Worm (Caenorhabditis elegans) whole organism, L4 larva: ENCODE measurements around the gene C13A10.1.

Experiments used
- F26F4.8 ChIP-seq: fragments of 200-800 bp; sonication (Bioruptor generic); conservative IDR thresholded peaks from 2 replicates; pipeline ENCODE4 v1.3.6; 2022; ENCODE audit warnings: missing genetic modification characterization, missing compliant biosample characterization
- F37D6.2 ChIP-seq: sonication (generic microtip); optimal IDR thresholded peaks from 2 replicates; lab custom pipeline; 2016; ENCODE audit warnings: mild to moderate bottlenecking, missing genetic modification characterization, missing compliant biosample characterization
- T26A8.4 ChIP-seq: fragments of 200-800 bp; sonication (Bioruptor generic); IDR thresholded peaks from 2 replicates; pipeline ENCODE4 v1.3.6; 2022; ENCODE audit warnings: missing genetic modification characterization, missing compliant biosample characterization
- Y75B8A.6 ChIP-seq: fragments of 200-800 bp; sonication (Bioruptor generic); IDR thresholded peaks from 2 replicates; pipeline ENCODE4 v1.3.6; 2022; ENCODE audit warnings: missing genetic modification reagents, missing genetic modification characterization, missing compliant biosample characterization
- ZK546.5 ChIP-seq, 2 experiments: sonication (generic microtip); optimal IDR thresholded peaks; 2 replicates each; lab custom pipeline; 2017; ENCODE audit warnings: missing biosample characterization in 2 of 2, missing genetic modification characterization in 2 of 2
- aha-1 ChIP-seq: fragments of 150-350 bp; peaks from one replicate; lab custom pipeline; 2014; ENCODE audit warnings: missing biosample characterization, missing genetic modification characterization
- aly-2 ChIP-seq: sonication (generic microtip); optimal IDR thresholded peaks from 2 replicates; lab custom pipeline; 2018; ENCODE audit warnings: missing biosample characterization, missing genetic modification characterization
- arid-1 ChIP-seq: fragments of 200-800 bp; sonication (Bioruptor generic); conservative IDR thresholded peaks from 2 replicates; pipeline ENCODE4 v1.3.6; 2022; ENCODE audit warnings: missing genetic modification reagents, missing genetic modification characterization, missing compliant biosample characterization
- ceh-28 ChIP-seq: fragments of 150-350 bp; optimal IDR thresholded peaks from 2 replicates; lab custom pipeline; 2014; ENCODE audit warnings: missing biosample characterization, missing genetic modification reagents, missing genetic modification characterization
- ces-1 ChIP-seq: fragments of 150-350 bp; sonication (generic microtip); optimal IDR thresholded peaks from 4 replicates; lab custom pipeline; 2014; ENCODE audit warnings: missing biosample characterization, missing genetic modification reagents, missing genetic modification characterization
- ctbp-1 ChIP-seq: fragments of 200-800 bp; sonication (Bioruptor generic); IDR thresholded peaks from 2 replicates; pipeline ENCODE4 v1.3.6; 2022; ENCODE audit warnings: missing genetic modification reagents, missing genetic modification characterization, missing compliant biosample characterization
- daf-19 ChIP-seq: fragments of 200-800 bp; sonication (Bioruptor generic); conservative IDR thresholded peaks from 2 replicates; pipeline ENCODE4 v1.3.6; 2022; ENCODE audit warnings: missing genetic modification characterization, missing compliant biosample characterization
- duxl-1 ChIP-seq: sonication (generic microtip); optimal IDR thresholded peaks from 2 replicates; lab custom pipeline; 2016; ENCODE audit warnings: mild to moderate bottlenecking, missing genetic modification characterization, moderate library complexity, missing compliant biosample characterization; ENCODE audit not compliant: poor library complexity
- egl-43 ChIP-seq: fragments of 200-800 bp; sonication (Bioruptor generic); IDR thresholded peaks from 2 replicates; pipeline ENCODE4 v1.3.6; 2022; ENCODE audit warnings: missing genetic modification reagents, missing genetic modification characterization, missing compliant biosample characterization
- hlh-11 ChIP-seq: fragments of 200-800 bp; sonication (Bioruptor generic); optimal IDR thresholded peaks from 2 replicates; lab custom pipeline; 2018; ENCODE audit warnings: mild to moderate bottlenecking, missing genetic modification characterization, missing compliant biosample characterization
- hmg-1.1 ChIP-seq: fragments of 200-800 bp; sonication (Bioruptor generic); IDR thresholded peaks from 2 replicates; pipeline ENCODE4 v1.3.6; 2022; ENCODE audit warnings: missing genetic modification reagents, missing genetic modification characterization, missing compliant biosample characterization
- lin-1 ChIP-seq: fragments of 200-800 bp; sonication (Bioruptor generic); IDR thresholded peaks from 2 replicates; pipeline ENCODE4 v1.3.6; 2022; ENCODE audit warnings: missing genetic modification reagents, missing genetic modification characterization, missing compliant biosample characterization
- lin-13 ChIP-seq: fragments of 150-350 bp; optimal IDR thresholded peaks from 2 replicates; lab custom pipeline; 2014; ENCODE audit warnings: missing biosample characterization, missing genetic modification reagents, missing genetic modification characterization
- lin-39 ChIP-seq: fragments of 150-350 bp; optimal IDR thresholded peaks from 2 replicates; lab custom pipeline; 2014; ENCODE audit warnings: missing biosample characterization, missing genetic modification reagents, missing genetic modification characterization
- madf-5 ChIP-seq, 2 experiments: fragments of 200-800 bp; sonication (Bioruptor generic); IDR thresholded peaks; 2 replicates each; pipeline ENCODE4 v1.3.6; 2022; ENCODE audit warnings: missing compliant biosample characterization in 2 of 2, missing genetic modification characterization in 2 of 2
- madf-9 ChIP-seq: fragments of 200-800 bp; sonication (Bioruptor generic); conservative IDR thresholded peaks from 2 replicates; pipeline ENCODE4 v1.3.6; 2022; ENCODE audit warnings: missing genetic modification reagents, missing genetic modification characterization, missing compliant biosample characterization
- mxl-3 ChIP-seq: fragments of 200-800 bp; sonication (Bioruptor generic); optimal IDR thresholded peaks from 2 replicates; lab custom pipeline; 2018; ENCODE audit warnings: mild to moderate bottlenecking, missing genetic modification characterization, missing compliant biosample characterization
- nhr-102 ChIP-seq: sonication (generic microtip); optimal IDR thresholded peaks from 2 replicates; lab custom pipeline; 2016; ENCODE audit warnings: mild to moderate bottlenecking, missing genetic modification characterization, moderate library complexity, missing compliant biosample characterization
- nhr-237 ChIP-seq: sonication (generic microtip); optimal IDR thresholded peaks from 2 replicates; lab custom pipeline; 2017; ENCODE audit warnings: missing biosample characterization, missing genetic modification characterization
- nhr-41 ChIP-seq: fragments of 200-800 bp; sonication (Bioruptor generic); IDR thresholded peaks from 2 replicates; pipeline ENCODE4 v1.3.6; 2022; ENCODE audit warnings: missing genetic modification reagents, missing genetic modification characterization, missing compliant biosample characterization
- nhr-6 ChIP-seq: fragments of 150-350 bp; optimal IDR thresholded peaks from 2 replicates; lab custom pipeline; 2014; ENCODE audit warnings: missing biosample characterization, missing genetic modification characterization
- pha-4 ChIP-seq, 2 experiments: fragments of 150-350 bp in 1 of 2; fragments of 200-800 bp in 1 of 2; sonication (Bioruptor generic) in 1 of 2; IDR thresholded peaks in 1 of 2; optimal IDR thresholded peaks in 1 of 2; 2 replicates each; pipeline versions ENCODE4 v1.3.6 to Lab custom; 2014 to 2022; ENCODE audit warnings: missing genetic modification characterization in 2 of 2, missing genetic modification reagents in 2 of 2, missing biosample characterization in 1 of 2, missing compliant biosample characterization in 1 of 2
- php-3 ChIP-seq: fragments of 200-800 bp; sonication (Bioruptor generic); IDR thresholded peaks from 2 replicates; pipeline ENCODE4 v1.3.6; 2022; ENCODE audit warnings: missing genetic modification reagents, missing genetic modification characterization, missing compliant biosample characterization
- pqm-1 ChIP-seq: sonication (generic microtip); optimal IDR thresholded peaks from 2 replicates; lab custom pipeline; 2017; ENCODE audit warnings: missing biosample characterization, missing genetic modification characterization
- spr-1 ChIP-seq: sonication (generic microtip); optimal IDR thresholded peaks from 2 replicates; lab custom pipeline; 2016; ENCODE audit warnings: mild to moderate bottlenecking, missing genetic modification characterization, missing compliant biosample characterization
- unc-130 ChIP-seq: sonication (generic microtip); optimal IDR thresholded peaks from 2 replicates; lab custom pipeline; 2016; ENCODE audit warnings: missing genetic modification reagents, missing genetic modification characterization, missing compliant biosample characterization
- unc-39 ChIP-seq: sonication (generic microtip); optimal IDR thresholded peaks from 2 replicates; lab custom pipeline; 2017; ENCODE audit warnings: missing biosample characterization, missing genetic modification characterization
- unc-62 ChIP-seq, 3 experiments: fragments of 150-350 bp in 1 of 3; sonication (generic microtip); optimal IDR thresholded peaks in 2 of 3; peaks in 1 of 3; 1 replicate in 1 of 3; 2 replicates in 2 of 3; lab custom pipeline; 2014 to 2017; ENCODE audit warnings: missing biosample characterization in 3 of 3, missing genetic modification characterization in 3 of 3, missing genetic modification reagents in 3 of 3, missing genotype in 1 of 3
- zfp-3 ChIP-seq: fragments of 200-800 bp; sonication (Bioruptor generic); conservative IDR thresholded peaks from 2 replicates; pipeline ENCODE4 v1.3.6; 2022; ENCODE audit warnings: missing genetic modification reagents, missing genetic modification characterization, missing compliant biosample characterization

The C13A10.1 gene

DNA sequence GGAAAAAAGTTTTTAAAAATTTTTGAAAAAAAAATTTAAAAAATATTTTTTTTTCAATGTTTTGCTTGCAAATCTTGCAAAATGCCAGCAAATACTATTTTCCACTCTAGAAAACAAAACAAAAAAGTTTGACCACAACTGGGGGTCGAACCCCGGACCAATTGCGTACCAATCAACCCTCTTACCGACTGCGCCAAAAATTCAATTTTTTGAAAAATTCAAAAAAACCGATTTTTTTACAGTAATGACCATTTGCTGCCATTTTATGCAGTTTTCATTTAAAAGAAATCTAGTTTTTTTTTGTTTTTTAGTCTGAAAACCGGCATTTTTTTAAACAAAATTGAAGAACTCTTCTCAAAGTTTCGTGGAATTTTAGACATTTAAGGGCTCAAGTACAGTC, 7.0 kb upstream of the C13A10.1 start:
- TF ChIP-seq pqm-1 (tag; lab: Kevin White, UChicago) (no peak), ctbp-1 (GFP tag; lab: Robert Waterston, UW) (no peak), spr-1 (no peak), hlh-11 (tag; lab: Kevin White, UChicago) (no peak), lin-1 (GFP tag; lab: Robert Waterston, UW) (no peak), duxl-1 (no peak)
- TF ChIP-seq, all 104 proteins: peak for 0

DNA sequence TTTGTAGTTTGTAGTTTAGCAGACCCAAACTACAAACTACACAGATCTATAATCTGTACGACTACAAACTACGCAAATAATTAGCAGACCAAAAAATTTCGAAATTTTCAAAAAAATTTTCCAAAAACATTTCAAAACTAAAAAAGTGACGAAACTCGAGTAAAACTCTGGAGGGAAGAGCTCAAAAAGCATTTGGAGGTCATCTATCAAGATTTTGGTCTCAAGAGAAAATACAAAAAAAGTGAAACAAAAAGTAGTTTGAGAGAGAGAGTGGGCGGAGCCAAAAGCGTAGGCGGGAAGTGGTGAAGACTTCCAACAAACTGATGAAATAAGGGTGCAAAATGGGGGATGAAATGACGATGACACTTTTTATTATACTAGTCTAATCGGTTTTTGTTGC, 4.8 kb upstream of the C13A10.1 start:
- no peak for TF ChIP-seq pha-4 (GFP tag; IDR thresholded peaks at IDR 0.05; lab: Robert Waterston, UW)
- no peak for TF ChIP-seq pha-4 (tag; optimal IDR thresholded peaks at IDR 0.05; lab: Kevin White, UChicago)
- peak in 1 of 2 experiments; percentile 85 for TF ChIP-seq unc-62 (GFP tag; optimal IDR thresholded peaks at IDR 0.05 in 1 of 2; lab: Kevin White, UChicago)
- TF ChIP-seq unc-62 (tag; optimal IDR thresholded peaks at IDR 0.05; lab: Kevin White, UChicago): no peak
- TF ChIP-seq nhr-102 (tag; lab: Kevin White, UChicago): no peak
- TF ChIP-seq hmg-1.1 (GFP tag; lab: Robert Waterston, UW): 0 out of 2 replicates have a peak, but pooled peaks have one; percentile 33
- no peak for TF ChIP-seq F37D6.2 (tag; lab: Kevin White, UChicago)
- TF ChIP-seq aha-1 (tag; lab: Kevin White, UChicago): peak; percentile 18

DNA sequence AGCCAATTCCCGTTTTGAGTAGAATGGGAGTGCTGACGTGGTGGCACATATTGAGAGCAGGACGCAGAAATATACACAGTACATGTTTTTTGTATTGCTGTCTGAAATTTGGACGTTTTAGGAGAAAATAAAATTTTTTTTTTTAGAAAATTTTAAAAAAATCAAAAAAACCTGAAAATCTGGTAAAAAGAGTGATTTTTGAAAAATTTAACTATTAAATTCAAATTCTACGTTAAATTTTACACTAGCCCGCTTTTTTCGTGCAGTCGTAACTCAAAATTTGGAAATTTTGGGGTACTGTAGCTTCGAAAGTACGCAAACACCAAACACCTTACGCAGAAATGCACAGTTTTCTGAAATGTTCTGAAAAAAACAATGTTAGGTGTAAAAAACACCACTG, 2.5 kb upstream of the C13A10.1 start, which contains the start of gene C13A10.2:
TSS of gene C13A10.2 (minus strand) at position 101 of the 400 bp plus-strand sequence.
- no peak for TF ChIP-seq zfp-3 (GFP tag; lab: Robert Waterston, UW)
- TF ChIP-seq nhr-41 (GFP tag; lab: Robert Waterston, UW): no peak
- TF ChIP-seq aha-1 (tag; lab: Kevin White, UChicago): peak; percentile 12
- TF ChIP-seq lin-13 (GFP tag; lab: Kevin White, UChicago): peak; percentile 70
- no peak for TF ChIP-seq egl-43 (GFP tag; lab: Robert Waterston, UW)
- TF ChIP-seq arid-1 (GFP tag; lab: Robert Waterston, UW): no peak
- TF ChIP-seq ZK546.5 (tag; optimal IDR thresholded peaks at IDR 0.05; lab: Kevin White, UChicago): no peak
- no peak for TF ChIP-seq unc-130 (GFP tag; lab: Kevin White, UChicago)
- no peak for TF ChIP-seq unc-39
- no peak for TF ChIP-seq ces-1 (GFP tag; lab: Kevin White, UChicago)
- TF ChIP-seq nhr-237 (tag; lab: Kevin White, UChicago): no peak
- no peak for TF ChIP-seq Y75B8A.6 (GFP tag; lab: Robert Waterston, UW)

DNA sequence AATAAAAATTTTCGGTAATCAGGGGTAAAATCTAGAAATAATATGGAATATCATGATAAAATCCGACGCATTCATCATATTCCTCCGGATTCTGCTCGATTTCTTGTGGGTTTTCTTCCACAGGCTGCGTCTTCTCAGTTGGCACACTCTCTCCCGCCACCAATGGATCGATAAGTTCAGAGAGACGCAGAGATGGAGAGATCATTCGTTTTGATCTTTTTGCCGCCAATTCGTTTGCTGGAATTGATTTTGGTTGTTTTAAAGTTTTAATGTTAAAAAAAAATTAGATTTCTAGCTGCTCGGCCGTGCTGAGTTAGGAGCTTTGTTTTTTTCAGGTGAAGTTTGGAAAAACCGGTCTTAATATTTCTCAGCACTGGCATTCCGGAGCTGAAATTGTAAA, 1.8 kb upstream of the C13A10.1 start:
- no peak for TF ChIP-seq lin-39
- TF ChIP-seq pqm-1 (tag; lab: Kevin White, UChicago): no peak
- TF ChIP-seq mxl-3 (GFP tag; lab: Kevin White, UChicago): no peak
- no peak for TF ChIP-seq nhr-6
- TF ChIP-seq T26A8.4 (GFP tag; lab: Robert Waterston, UW): no peak
- no peak for TF ChIP-seq daf-19 (GFP tag; lab: Robert Waterston, UW)
- TF ChIP-seq F26F4.8 (GFP tag; lab: Robert Waterston, UW): no peak
- TF ChIP-seq unc-39: no peak
- no peak for TF ChIP-seq lin-1 (GFP tag; lab: Robert Waterston, UW)
- no peak for TF ChIP-seq spr-1
- TF ChIP-seq madf-5 (GFP tag; IDR thresholded peaks at IDR 0.05; lab: Robert Waterston, UW): no peak
- no peak for TF ChIP-seq madf-9 (GFP tag; lab: Robert Waterston, UW)
- TF ChIP-seq aly-2 (tag; lab: Kevin White, UChicago): no peak
- no peak for TF ChIP-seq ceh-28 (tag; lab: Kevin White, UChicago)
- no peak for TF ChIP-seq php-3 (GFP tag; lab: Robert Waterston, UW)
